Fruit fly (Drosophila melanogaster): ENCODE results near the gene CG46513.
"Not testable (repeated sequence)": the region's sequence is repeated elsewhere in the genome, so short reads cannot be mapped to it uniquely, and the experiment has no call there.

- TF ChIP-seq ovo, Clk (GFP tag; optimal IDR thresholded peaks at IDR 0.05): not testable (repeated sequence)
Measured at dm6 chrX:22152542-22152941, 39.5 kb upstream of the CG46513 start, which contains the start of gene CG46505.
